Fruit fly (Drosophila melanogaster) whole organism, embryonic: Measurements from ENCODE around the gene mRpL55.

ENCODE experiments used
- CG12236 ChIP-seq: fragments of 200-800 bp; sonication (Bioruptor generic); optimal IDR thresholded peaks from 2 replicates; lab custom pipeline; 2016; ENCODE audit warnings: missing biosample characterization, missing genetic modification characterization
- CG12299 ChIP-seq: fragments of 200-800 bp; sonication (Bioruptor generic); optimal IDR thresholded peaks from 2 replicates; lab custom pipeline; 2018; ENCODE audit warnings: missing biosample characterization, mild to moderate bottlenecking, missing genetic modification characterization
- CG12744 ChIP-seq: fragments of 200-800 bp; sonication (Bioruptor generic); optimal IDR thresholded peaks from 2 replicates; lab custom pipeline; 2016; ENCODE audit warnings: missing biosample characterization, missing genetic modification characterization
- CG12769 ChIP-seq: fragments of 200-800 bp; sonication (Bioruptor generic); optimal IDR thresholded peaks from 2 replicates; lab custom pipeline; 2019; ENCODE audit warnings: missing biosample characterization, mild to moderate bottlenecking, missing genetic modification characterization, moderate library complexity
- CG13287 ChIP-seq: fragments of 200-800 bp; sonication (Bioruptor generic); IDR thresholded peaks from 2 replicates; pipeline ENCODE4 v1.3.6; 2022; ENCODE audit warnings: missing biosample characterization, missing genetic modification characterization; ENCODE audit not compliant: partially characterized antibody
- CG14014 ChIP-seq: fragments of 200-800 bp; sonication (Bioruptor generic); IDR thresholded peaks from 2 replicates; pipeline ENCODE4 v1.3.6; 2022; ENCODE audit warnings: missing biosample characterization, missing genetic modification characterization
- CG15011 ChIP-seq: fragments of 200-800 bp; sonication (Bioruptor generic); optimal IDR thresholded peaks from 3 replicates; lab custom pipeline; 2018; ENCODE audit warnings: missing biosample characterization, mild to moderate bottlenecking, missing genetic modification characterization
- CG1603 ChIP-seq: fragments of 200-800 bp; sonication (Bioruptor generic); optimal IDR thresholded peaks from 2 replicates; lab custom pipeline; 2019; ENCODE audit warnings: missing biosample characterization, mild to moderate bottlenecking, missing genetic modification characterization, moderate library complexity
- CG17361 ChIP-seq: fragments of 200-800 bp; sonication (Bioruptor generic); IDR thresholded peaks from 3 replicates; pipeline ENCODE4 v1.3.6; 2022; ENCODE audit warnings: missing biosample characterization, missing genetic modification characterization
- CG17829 ChIP-seq: fragments of 200-800 bp; optimal IDR thresholded peaks from 2 replicates; lab custom pipeline; 2019; ENCODE audit warnings: missing biosample characterization, mild to moderate bottlenecking, missing genetic modification characterization, moderate library complexity
- CG2875 ChIP-seq: fragments of 200-800 bp; sonication (Bioruptor generic); optimal IDR thresholded peaks from 2 replicates; lab custom pipeline; 2017; ENCODE audit warnings: missing biosample characterization, mild to moderate bottlenecking, missing genetic modification characterization, missing genetic modification reagents
- CG30431 ChIP-seq: fragments of 200-800 bp; sonication (Bioruptor generic); optimal IDR thresholded peaks from 2 replicates; lab custom pipeline; 2017; ENCODE audit warnings: missing biosample characterization, missing genetic modification characterization
- CG31441 ChIP-seq: fragments of 200-800 bp; sonication (Bioruptor generic); IDR thresholded peaks from 2 replicates; pipeline ENCODE4 v1.3.6; 2022; ENCODE audit warnings: missing biosample characterization, missing genetic modification characterization
- CG4328 ChIP-seq: fragments of 200-800 bp; sonication (Bioruptor generic); optimal IDR thresholded peaks from 3 replicates; lab custom pipeline; 2017; ENCODE audit warnings: missing biosample characterization, missing genetic modification reagents, missing genetic modification characterization
- CG43689 ChIP-seq: fragments of 200-800 bp; sonication (Bioruptor generic); IDR thresholded peaks from 2 replicates; pipeline ENCODE4 v1.3.6; 2022; ENCODE audit warnings: missing biosample characterization, missing genetic modification characterization
- CG4424 ChIP-seq: fragments of 200-800 bp; sonication (Bioruptor generic); optimal IDR thresholded peaks from 3 replicates; lab custom pipeline; 2016; ENCODE audit warnings: missing biosample characterization, missing genetic modification characterization
- CG4854 ChIP-seq: fragments of 200-800 bp; sonication (Bioruptor generic); optimal IDR thresholded peaks from 2 replicates; lab custom pipeline; 2016; ENCODE audit warnings: missing biosample characterization, missing genetic modification characterization, inconsistent platforms
- CG6689 ChIP-seq: fragments of 200-800 bp; sonication (Bioruptor generic); IDR thresholded peaks from 2 replicates; pipeline ENCODE4 v1.3.6; 2022; ENCODE audit warnings: missing biosample characterization, missing genetic modification characterization
- CG8290 ChIP-seq, 3 experiments: fragments of 200-800 bp; sonication (Bioruptor generic); optimal IDR thresholded peaks; 2 replicates each; lab custom pipeline; 2016 to 2019; ENCODE audit warnings: missing biosample characterization in 3 of 3, missing genetic modification characterization in 3 of 3, mild to moderate bottlenecking in 2 of 3, moderate library complexity in 1 of 3
- CG9932 ChIP-seq: fragments of 200-800 bp; sonication (Bioruptor generic); IDR thresholded peaks from 2 replicates; pipeline ENCODE4 v1.3.6; 2022; ENCODE audit warnings: missing biosample characterization, missing genetic modification characterization
- Camta ChIP-seq: fragments of 200-800 bp; sonication (Bioruptor generic); optimal IDR thresholded peaks from 2 replicates; lab custom pipeline; 2016; ENCODE audit warnings: missing biosample characterization, missing genetic modification characterization
- CoRest ChIP-seq: fragments of 200-800 bp; sonication (Bioruptor generic); optimal IDR thresholded peaks from 3 replicates; lab custom pipeline; 2018; ENCODE audit warnings: missing biosample characterization, mild to moderate bottlenecking, missing genetic modification characterization, moderate library complexity
- D19B ChIP-seq: fragments of 200-800 bp; sonication (Bioruptor generic); optimal IDR thresholded peaks from 2 replicates; lab custom pipeline; 2017; ENCODE audit warnings: missing biosample characterization, mild to moderate bottlenecking, missing genetic modification characterization
- Dll ChIP-seq: fragments of 200-800 bp; sonication (Bioruptor generic); IDR thresholded peaks from 4 replicates; pipeline ENCODE4 v1.3.6; 2022; ENCODE audit warnings: missing biosample characterization, missing genetic modification characterization; ENCODE audit not compliant: partially characterized antibody
- MTF-1 ChIP-seq: fragments of 200-800 bp; sonication (Bioruptor generic); optimal IDR thresholded peaks from 2 replicates; lab custom pipeline; 2018; ENCODE audit warnings: missing biosample characterization, mild to moderate bottlenecking, missing genetic modification characterization, borderline replicate concordance
- Mes4 ChIP-seq: fragments of 200-800 bp; sonication (Bioruptor generic); optimal IDR thresholded peaks from 2 replicates; lab custom pipeline; 2016; ENCODE audit warnings: missing biosample characterization, missing genetic modification characterization
- NK7.1 ChIP-seq: fragments of 200-800 bp; sonication (Bioruptor generic); optimal IDR thresholded peaks from 3 replicates; lab custom pipeline; 2016; ENCODE audit warnings: missing biosample characterization, missing genetic modification characterization
- Sin3A ChIP-seq: fragments of >200 bp; optimal IDR thresholded peaks from 2 replicates; lab custom pipeline; 2018
- ac ChIP-seq: fragments of 200-800 bp; sonication (Bioruptor generic); optimal IDR thresholded peaks from 3 replicates; lab custom pipeline; 2017; ENCODE audit warnings: missing biosample characterization, mild to moderate bottlenecking, missing genetic modification characterization
- bcd ChIP-seq: fragments of 200-800 bp; sonication (Bioruptor generic); optimal IDR thresholded peaks from 2 replicates; lab custom pipeline; 2017; ENCODE audit warnings: missing biosample characterization, mild to moderate bottlenecking, missing genetic modification characterization
- chn ChIP-seq: fragments of 200-800 bp; sonication (Bioruptor generic); optimal IDR thresholded peaks from 2 replicates; lab custom pipeline; 2016; ENCODE audit warnings: missing biosample characterization, missing genetic modification characterization
- esg ChIP-seq: fragments of 200-800 bp; sonication (Bioruptor generic); conservative IDR thresholded peaks from 2 replicates; pipeline ENCODE4 v1.3.6; 2022; ENCODE audit warnings: missing biosample characterization, missing genetic modification characterization
- ewg ChIP-seq: fragments of 200-800 bp; sonication (Bioruptor generic); optimal IDR thresholded peaks from 3 replicates; lab custom pipeline; 2017; ENCODE audit warnings: mild to moderate bottlenecking, missing biosample characterization, missing genetic modification reagents, missing genetic modification characterization
- gce ChIP-seq: fragments of 200-800 bp; sonication (Bioruptor generic); IDR thresholded peaks from 3 replicates; pipeline ENCODE4 v1.3.6; 2022; ENCODE audit warnings: missing biosample characterization, missing genetic modification characterization
- gem ChIP-seq: fragments of 200-800 bp; sonication (Bioruptor generic); optimal IDR thresholded peaks from 2 replicates; lab custom pipeline; 2019; ENCODE audit warnings: missing biosample characterization, mild to moderate bottlenecking, missing genetic modification characterization, moderate library complexity
- inv ChIP-seq: fragments of 200-800 bp; sonication (Bioruptor generic); IDR thresholded peaks from 2 replicates; pipeline ENCODE4 v1.3.6; 2022; ENCODE audit warnings: missing biosample characterization, missing genetic modification characterization; ENCODE audit not compliant: partially characterized antibody
- kni ChIP-seq: fragments of 200-800 bp; sonication (Bioruptor generic); optimal IDR thresholded peaks from 3 replicates; lab custom pipeline; 2017; ENCODE audit warnings: mild to moderate bottlenecking, missing biosample characterization, missing genetic modification reagents, missing genetic modification characterization
- nerfin-1 ChIP-seq: fragments of 200-800 bp; sonication (Bioruptor generic); optimal IDR thresholded peaks from 3 replicates; lab custom pipeline; 2019; ENCODE audit warnings: missing biosample characterization, mild to moderate bottlenecking, missing genetic modification characterization, moderate library complexity
- oc ChIP-seq: fragments of 200-800 bp; sonication (Bioruptor generic); optimal IDR thresholded peaks from 2 replicates; lab custom pipeline; 2018; ENCODE audit warnings: missing biosample characterization, mild to moderate bottlenecking, missing genetic modification characterization, moderate library complexity
- odd ChIP-seq: fragments of 200-800 bp; sonication (Bioruptor generic); optimal IDR thresholded peaks from 2 replicates; lab custom pipeline; 2017; ENCODE audit warnings: missing biosample characterization, mild to moderate bottlenecking, missing genetic modification characterization
- otp ChIP-seq: fragments of 200-800 bp; sonication (Bioruptor generic); IDR thresholded peaks from 3 replicates; pipeline ENCODE4, ENCODE4 v1.3.6; 2022; ENCODE audit warnings: missing biosample characterization, missing genetic modification characterization
- phol ChIP-seq: fragments of 200-800 bp; sonication (Bioruptor generic); optimal IDR thresholded peaks from 3 replicates; lab custom pipeline; 2018; ENCODE audit warnings: missing biosample characterization, mild to moderate bottlenecking, missing genetic modification characterization, moderate library complexity
- pzg ChIP-seq: fragments of 200-800 bp; sonication (Bioruptor generic); optimal IDR thresholded peaks from 3 replicates; lab custom pipeline; 2018; ENCODE audit warnings: missing biosample characterization, mild to moderate bottlenecking, missing genetic modification characterization, moderate library complexity
- repo ChIP-seq: fragments of 200-800 bp; sonication (Bioruptor generic); optimal IDR thresholded peaks from 2 replicates; lab custom pipeline; 2016; ENCODE audit warnings: missing biosample characterization, missing genetic modification characterization
- sd ChIP-seq: fragments of 200-800 bp; sonication (Bioruptor generic); optimal IDR thresholded peaks from 3 replicates; lab custom pipeline; 2018; ENCODE audit warnings: missing biosample characterization, mild to moderate bottlenecking, missing genetic modification characterization, moderate library complexity
- shn ChIP-seq: fragments of 200-800 bp; sonication (Bioruptor generic); optimal IDR thresholded peaks from 3 replicates; lab custom pipeline; 2016; ENCODE audit warnings: missing biosample characterization, missing genetic modification characterization
- unpg ChIP-seq: fragments of 200-800 bp; sonication (Bioruptor generic); optimal IDR thresholded peaks from 3 replicates; lab custom pipeline; 2018; ENCODE audit warnings: missing biosample characterization, mild to moderate bottlenecking, missing genetic modification characterization, moderate library complexity
- wdn ChIP-seq: fragments of 200-800 bp; sonication (Bioruptor generic); IDR thresholded peaks from 2 replicates; pipeline ENCODE4 v1.3.6; 2022; ENCODE audit warnings: missing biosample characterization, missing genetic modification characterization

The mRpL55 gene

DNA sequence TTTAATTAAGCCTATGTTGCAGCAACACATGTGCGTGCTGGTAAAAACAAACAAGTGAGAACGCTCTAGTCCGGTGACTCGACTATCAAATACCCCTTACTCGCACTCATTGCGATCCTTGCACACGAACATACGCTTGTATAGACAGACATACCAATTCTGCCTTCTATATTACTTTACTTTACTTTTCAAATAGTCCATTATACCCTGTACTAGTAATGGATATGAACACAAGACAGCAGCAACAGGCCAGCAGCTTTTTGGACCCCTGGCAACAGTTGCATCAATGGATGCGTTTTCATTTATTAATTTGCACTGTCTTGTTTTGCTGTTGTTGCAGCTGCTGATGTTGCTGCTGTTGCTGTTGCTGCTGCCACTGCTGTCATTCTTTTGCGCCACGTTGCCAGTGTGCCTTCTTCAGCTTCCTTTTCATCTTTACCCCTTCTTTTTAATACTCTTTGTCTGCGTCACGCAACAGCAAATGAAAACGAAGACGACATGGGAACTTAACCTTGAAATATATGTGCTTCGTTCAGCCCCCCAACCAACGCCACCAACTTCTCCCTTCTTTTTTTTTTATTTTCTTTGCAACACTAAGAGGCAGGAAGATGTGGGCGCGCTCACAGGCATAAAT lies 23.9 kb upstream of the mRpL55 start (continued):
- TF ChIP-seq Mes4: no peak
- TF ChIP-seq Camta (GFP tag; lab: Kevin White, UChicago): no peak
- peak; percentile 62 for TF ChIP-seq CG6689
- 0 out of 2 replicates have a peak, but pooled peaks have one; percentile 29 for TF ChIP-seq CG14014 (GFP tag; lab: Robert Waterston, UW)
- TF ChIP-seq repo (GFP tag; lab: Kevin White, UChicago): peak; percentile 11
- TF ChIP-seq CG12769 (tag; lab: Kevin White, UChicago): no peak
- TF ChIP-seq ac (GFP tag; lab: Kevin White, UChicago): no peak
- TF ChIP-seq NK7.1 (GFP tag; lab: Kevin White, UChicago): no peak
- TF ChIP-seq CG15011 (GFP tag; lab: Kevin White, UChicago): no peak
- no peak for TF ChIP-seq oc
- TF ChIP-seq gce (GFP tag; lab: Robert Waterston, UW): 0 out of 3 replicates have a peak, but pooled peaks have one; percentile 31

DNA sequence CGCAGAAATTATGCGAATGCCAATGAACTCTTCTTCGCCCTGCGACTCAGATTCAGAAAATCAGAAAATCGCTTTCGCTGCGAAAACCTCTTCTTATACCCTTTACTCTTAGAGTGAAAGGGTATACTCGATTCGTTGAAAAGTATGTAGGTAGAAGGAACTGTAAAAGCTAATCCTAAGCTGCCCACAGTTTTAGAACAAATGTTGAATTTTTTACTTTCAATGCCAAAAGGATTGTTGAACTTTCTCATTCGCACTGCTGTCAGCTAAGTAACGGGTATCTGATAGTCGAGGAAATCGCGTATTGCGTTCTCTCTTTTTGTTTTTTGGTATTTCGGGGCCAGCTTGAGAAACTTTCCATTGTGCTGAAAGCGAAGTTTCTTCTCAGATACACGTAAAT lies 19.1 kb upstream of the mRpL55 start:
- peak; percentile 45 for TF ChIP-seq unpg (GFP tag; lab: Kevin White, UChicago)
- TF ChIP-seq repo (GFP tag; lab: Kevin White, UChicago): no peak
- TF ChIP-seq CG4854: no peak
- no peak for TF ChIP-seq kni (GFP tag; lab: Kevin White, UChicago)
- TF ChIP-seq bcd (GFP tag; lab: Kevin White, UChicago): no peak
- TF ChIP-seq Sin3A (lab: Kevin White, UChicago): no peak
- TF ChIP-seq otp (GFP tag; lab: Robert Waterston, UW): no peak
- TF ChIP-seq CG1603 (tag; lab: Kevin White, UChicago): peak; percentile 76
- peak; percentile 62 for TF ChIP-seq gem (tag; lab: Kevin White, UChicago)
- peak; percentile 10 for TF ChIP-seq CG2875 (GFP tag; lab: Kevin White, UChicago)
- TF ChIP-seq phol (tag; lab: Kevin White, UChicago): peak; percentile 54
- TF ChIP-seq pzg (GFP tag; lab: Kevin White, UChicago): no peak
- peak; percentile 33; the same call in 1 of the 2 replicates for TF ChIP-seq esg (GFP tag; lab: Robert Waterston, UW)
- TF ChIP-seq CG30431 (GFP tag; lab: Kevin White, UChicago): peak; percentile 39
- TF ChIP-seq sd: no peak
- TF ChIP-seq CG31441 (GFP tag; lab: Robert Waterston, UW): 0 out of 2 replicates have a peak, but pooled peaks have one; percentile 32
- peak; percentile 17 for TF ChIP-seq CG17829
- no peak for TF ChIP-seq CG8290 (GFP tag; optimal IDR thresholded peaks at IDR 0.05; lab: Kevin White, UChicago)
- TF ChIP-seq CG8290 (tag; optimal IDR thresholded peaks at IDR 0.05; lab: Kevin White, UChicago): peak in 1 of 2 experiments; percentile 10
- TF ChIP-seq wdn (GFP tag; lab: Robert Waterston, UW): no peak
- TF ChIP-seq D19B (GFP tag; lab: Kevin White, UChicago): peak; percentile 34
- TF ChIP-seq CG13287: no peak
- no peak for TF ChIP-seq nerfin-1 (tag; lab: Kevin White, UChicago)
- no peak for TF ChIP-seq CG12236
- peak; percentile 38 for TF ChIP-seq chn (GFP tag; lab: Kevin White, UChicago)
- no peak for TF ChIP-seq CG12744
- no peak for TF ChIP-seq MTF-1 (GFP tag; lab: Kevin White, UChicago)
- no peak for TF ChIP-seq Dll (GFP tag; lab: Robert Waterston, UW)
- TF ChIP-seq CG12299 (tag; lab: Kevin White, UChicago): no peak
- TF ChIP-seq CG43689 (GFP tag; lab: Robert Waterston, UW): no peak
- TF ChIP-seq CG9932 (GFP tag; lab: Robert Waterston, UW): no peak
- TF ChIP-seq CG17361 (GFP tag; lab: Robert Waterston, UW): peak; percentile 56
- peak; percentile 25; the same call in 1 of the 2 replicates for TF ChIP-seq inv (GFP tag; lab: Robert Waterston, UW)
- TF ChIP-seq CG4424 (GFP tag; lab: Kevin White, UChicago): peak; percentile 11
- TF ChIP-seq ewg (GFP tag; lab: Kevin White, UChicago): peak; percentile 11
- TF ChIP-seq shn (GFP tag; lab: Kevin White, UChicago): peak; percentile 9
- TF ChIP-seq CG4328 (GFP tag; lab: Kevin White, UChicago): no peak
- no peak for TF ChIP-seq odd (GFP tag; lab: Kevin White, UChicago)
- peak; percentile 12 for TF ChIP-seq CoRest
